Worm (Caenorhabditis elegans) whole organism, young adult: ENCODE data around the gene F11E6.8.

Experiments used
- B0261.1 ChIP-seq: sonication (generic microtip); optimal IDR thresholded peaks from 2 replicates; lab custom pipeline; 2016; ENCODE audit warnings: mild to moderate bottlenecking, missing genetic modification characterization, moderate library complexity, missing compliant biosample characterization
- B0336.3 ChIP-seq: fragments of 200-800 bp; sonication (Bioruptor generic); IDR thresholded peaks from 2 replicates; pipeline ENCODE4 v1.3.6; 2022; ENCODE audit warnings: missing genetic modification characterization, missing compliant biosample characterization
- D2030.7 ChIP-seq: fragments of 200-800 bp; sonication (Bioruptor generic); IDR thresholded peaks from 2 replicates; pipeline ENCODE4 v1.3.6; 2022; ENCODE audit warnings: missing genetic modification reagents, missing genetic modification characterization, missing compliant biosample characterization
- F37B4.10 ChIP-seq: fragments of 200-800 bp; sonication (Bioruptor generic); IDR thresholded peaks from 2 replicates; pipeline ENCODE4 v1.3.6; 2022; ENCODE audit warnings: missing genetic modification characterization, missing compliant biosample characterization
- F57C9.4 ChIP-seq: sonication (generic microtip); optimal IDR thresholded peaks from 2 replicates; lab custom pipeline; 2017; ENCODE audit warnings: mild to moderate bottlenecking, missing genetic modification characterization, missing compliant biosample characterization
- K11D2.4 ChIP-seq: fragments of 200-800 bp; sonication (Bioruptor generic); IDR thresholded peaks from 2 replicates; pipeline ENCODE4 v1.3.6; 2022; ENCODE audit warnings: missing genetic modification reagents, missing genetic modification characterization, missing compliant biosample characterization
- Y53F4B.3 ChIP-seq: fragments of 200-800 bp; sonication (Bioruptor generic); IDR thresholded peaks from 2 replicates; pipeline ENCODE4 v1.3.6; 2022; ENCODE audit warnings: missing genetic modification reagents, missing genetic modification characterization, missing compliant biosample characterization
- Y53G8AR.9 ChIP-seq: fragments of 200-800 bp; sonication (Bioruptor generic); conservative IDR thresholded peaks from 2 replicates; pipeline ENCODE4 v1.3.6; 2022; ENCODE audit warnings: missing genetic modification reagents, missing genetic modification characterization, missing compliant biosample characterization
- Y56A3A.18 ChIP-seq: fragments of 200-800 bp; sonication (Bioruptor generic); IDR thresholded peaks from 2 replicates; pipeline ENCODE4 v1.3.6; 2022; ENCODE audit warnings: missing genetic modification reagents, missing genetic modification characterization, missing compliant biosample characterization
- Y67H2A.10 ChIP-seq: fragments of 200-800 bp; sonication (Bioruptor generic); conservative IDR thresholded peaks from 2 replicates; pipeline ENCODE4 v1.3.6; 2022; ENCODE audit warnings: missing genetic modification reagents, missing genetic modification characterization, missing compliant biosample characterization
- akir-1 ChIP-seq: fragments of 200-800 bp; sonication (Bioruptor generic); optimal IDR thresholded peaks from 2 replicates; lab custom pipeline; 2018; ENCODE audit warnings: mild to moderate bottlenecking, missing genetic modification characterization, moderate library complexity, missing compliant biosample characterization
- ama-1 ChIP-seq, 3 experiments: fragments of 150-350 bp in 1 of 3; sonication (generic microtip) in 2 of 3; optimal IDR thresholded peaks; 2 replicates each; lab custom pipeline; 2014 to 2018; ENCODE audit warnings: missing biosample characterization in 2 of 3, missing genetic modification characterization in 2 of 3, missing genetic modification reagents in 2 of 3
- attf-6 ChIP-seq: fragments of 200-800 bp; sonication (Bioruptor generic); IDR thresholded peaks from 2 replicates; pipeline ENCODE4 v1.3.6; 2022; ENCODE audit warnings: missing genetic modification reagents, missing genetic modification characterization, missing compliant biosample characterization
- bed-2 ChIP-seq: fragments of 200-800 bp; sonication (Bioruptor generic); IDR thresholded peaks from 2 replicates; pipeline ENCODE4 v1.3.6; 2022; ENCODE audit warnings: missing genetic modification reagents, missing genetic modification characterization, missing compliant biosample characterization
- cebp-2 ChIP-seq: fragments of 200-800 bp; sonication (Bioruptor generic); IDR thresholded peaks from 2 replicates; pipeline ENCODE4 v1.3.6; 2022; ENCODE audit warnings: missing genetic modification characterization, missing compliant biosample characterization
- ceh-27 ChIP-seq: fragments of 200-800 bp; sonication (Bioruptor generic); optimal IDR thresholded peaks from 2 replicates; lab custom pipeline; 2018; ENCODE audit warnings: mild to moderate bottlenecking, missing genetic modification characterization, moderate library complexity, missing compliant biosample characterization
- ceh-40 ChIP-seq: fragments of 200-800 bp; sonication (Bioruptor generic); IDR thresholded peaks from 2 replicates; pipeline ENCODE4 v1.3.6; 2022; ENCODE audit warnings: missing genetic modification characterization, missing compliant biosample characterization
- ceh-91 ChIP-seq: fragments of 200-800 bp; sonication (Bioruptor generic); IDR thresholded peaks from 2 replicates; pipeline ENCODE4 v1.3.6; 2022; ENCODE audit warnings: missing genetic modification reagents, missing genetic modification characterization, missing compliant biosample characterization
- chd-7 ChIP-seq: sonication (generic microtip); optimal IDR thresholded peaks from 2 replicates; lab custom pipeline; 2016; ENCODE audit warnings: mild to moderate bottlenecking, missing genetic modification characterization, moderate library complexity, missing compliant biosample characterization
- die-1 ChIP-seq: sonication (generic microtip); optimal IDR thresholded peaks from 2 replicates; lab custom pipeline; 2016; ENCODE audit warnings: missing genotype, mild to moderate bottlenecking, missing genetic modification characterization, missing compliant biosample characterization
- egl-18 ChIP-seq: fragments of 200-800 bp; sonication (Bioruptor generic); IDR thresholded peaks from 2 replicates; pipeline ENCODE4 v1.3.6; 2022; ENCODE audit warnings: missing genetic modification reagents, missing genetic modification characterization, missing compliant biosample characterization
- egrh-3 ChIP-seq: fragments of 200-800 bp; sonication (Bioruptor generic); IDR thresholded peaks from 2 replicates; pipeline ENCODE4 v1.3.6; 2022; ENCODE audit warnings: missing genetic modification reagents, missing genetic modification characterization, missing compliant biosample characterization
- ets-4 ChIP-seq: fragments of 200-800 bp; sonication (Bioruptor generic); optimal IDR thresholded peaks from 2 replicates; lab custom pipeline; 2018; ENCODE audit warnings: mild to moderate bottlenecking, missing genetic modification characterization, missing compliant biosample characterization
- fkh-3 ChIP-seq: sonication (generic microtip); optimal IDR thresholded peaks from 2 replicates; lab custom pipeline; 2016; ENCODE audit warnings: mild to moderate bottlenecking, missing genetic modification characterization, missing compliant biosample characterization
- gei-17 ChIP-seq: fragments of 200-800 bp; sonication (Bioruptor generic); optimal IDR thresholded peaks from 2 replicates; lab custom pipeline; 2018; ENCODE audit warnings: mild to moderate bottlenecking, missing genetic modification characterization, missing compliant biosample characterization
- hlh-12 ChIP-seq: sonication (generic microtip); optimal IDR thresholded peaks from 2 replicates; lab custom pipeline; 2016; ENCODE audit warnings: missing genetic modification characterization, missing compliant biosample characterization
- lag-1 ChIP-seq: fragments of 200-800 bp; sonication (Bioruptor generic); IDR thresholded peaks from 2 replicates; pipeline ENCODE4 v1.3.6; 2022; ENCODE audit warnings: missing genetic modification reagents, missing genetic modification characterization, missing compliant biosample characterization
- let-607 ChIP-seq, 2 experiments: fragments of 200-800 bp in 1 of 2; sonication (Bioruptor generic) in 1 of 2; sonication (generic microtip) in 1 of 2; optimal IDR thresholded peaks; 2 replicates each; lab custom pipeline; 2016 to 2018; ENCODE audit warnings: mild to moderate bottlenecking in 2 of 2, missing compliant biosample characterization in 2 of 2, missing genetic modification characterization in 2 of 2, moderate library complexity in 2 of 2, missing genotype in 1 of 2
- lin-26 ChIP-seq: fragments of 200-800 bp; sonication (Bioruptor generic); IDR thresholded peaks from 2 replicates; pipeline ENCODE4 v1.3.6; 2022; ENCODE audit warnings: missing genetic modification reagents, missing genetic modification characterization, missing compliant biosample characterization
- lin-54 ChIP-seq: fragments of 200-800 bp; sonication (Bioruptor generic); optimal IDR thresholded peaks from 2 replicates; lab custom pipeline; 2018; ENCODE audit warnings: mild to moderate bottlenecking, missing genetic modification characterization, missing compliant biosample characterization
- lsl-1 ChIP-seq: fragments of 200-800 bp; sonication (Bioruptor generic); optimal IDR thresholded peaks from 2 replicates; lab custom pipeline; 2018; ENCODE audit warnings: mild to moderate bottlenecking, missing genetic modification characterization, moderate library complexity, missing compliant biosample characterization
- lsy-27 ChIP-seq: sonication (generic microtip); optimal IDR thresholded peaks from 2 replicates; lab custom pipeline; 2017; ENCODE audit warnings: missing genetic modification characterization, mild to moderate bottlenecking, missing compliant biosample characterization, antibody characterized with exemption, missing genotype, borderline replicate concordance; ENCODE audit not compliant: insufficient read depth
- madf-3 ChIP-seq: fragments of 200-800 bp; sonication (Bioruptor generic); IDR thresholded peaks from 2 replicates; pipeline ENCODE4 v1.3.6; 2022; ENCODE audit warnings: missing genetic modification reagents, missing genetic modification characterization, missing compliant biosample characterization
- madf-6 ChIP-seq: fragments of 200-800 bp; sonication (Bioruptor generic); IDR thresholded peaks from 2 replicates; pipeline ENCODE4 v1.3.6; 2022; ENCODE audit warnings: missing genetic modification reagents, missing genetic modification characterization, missing compliant biosample characterization
- mel-28 ChIP-seq: sonication (generic microtip); optimal IDR thresholded peaks from 2 replicates; lab custom pipeline; 2016; ENCODE audit warnings: borderline replicate concordance, mild to moderate bottlenecking, missing genetic modification characterization, missing compliant biosample characterization
- nhr-120 ChIP-seq: fragments of 200-800 bp; sonication (Bioruptor generic); IDR thresholded peaks from 2 replicates; pipeline ENCODE4 v1.3.6; 2022; ENCODE audit warnings: missing genetic modification characterization, missing compliant biosample characterization
- nhr-27 ChIP-seq: fragments of 200-800 bp; sonication (Bioruptor generic); optimal IDR thresholded peaks from 2 replicates; lab custom pipeline; 2018; ENCODE audit warnings: mild to moderate bottlenecking, missing genetic modification characterization, moderate library complexity, missing compliant biosample characterization
- nhr-80 ChIP-seq: sonication (generic microtip); optimal IDR thresholded peaks from 2 replicates; lab custom pipeline; 2016; ENCODE audit warnings: missing genetic modification characterization, missing compliant biosample characterization
- nhr-90 ChIP-seq: sonication (generic microtip); optimal IDR thresholded peaks from 2 replicates; lab custom pipeline; 2016; ENCODE audit warnings: missing genotype, mild to moderate bottlenecking, missing genetic modification characterization, missing compliant biosample characterization
- pbrm-1 ChIP-seq: fragments of 200-800 bp; sonication (Bioruptor generic); IDR thresholded peaks from 2 replicates; pipeline ENCODE4 v1.3.6; 2022; ENCODE audit warnings: missing genetic modification reagents, missing genetic modification characterization, missing compliant biosample characterization
- pha-4 ChIP-seq: fragments of 150-350 bp; sonication (generic microtip); optimal IDR thresholded peaks from 2 replicates; lab custom pipeline; 2014; ENCODE audit warnings: missing biosample characterization, missing genetic modification reagents, missing genetic modification characterization
- rpc-1 ChIP-seq, 2 experiments: fragments of 150-350 bp in 1 of 2; sonication (generic microtip) in 1 of 2; optimal IDR thresholded peaks; 2 replicates each; lab custom pipeline; 2014 to 2018; ENCODE audit warnings: missing biosample characterization in 1 of 2, missing genetic modification characterization in 1 of 2, missing genetic modification reagents in 1 of 2, missing genotype in 1 of 2
- sdz-38 ChIP-seq: sonication (generic microtip); optimal IDR thresholded peaks from 2 replicates; lab custom pipeline; 2016; ENCODE audit warnings: missing genotype, missing genetic modification characterization, missing compliant biosample characterization
- snpc-1.3 ChIP-seq: sonication (generic microtip); optimal IDR thresholded peaks from 2 replicates; lab custom pipeline; 2017; ENCODE audit warnings: missing genetic modification characterization, mild to moderate bottlenecking, missing compliant biosample characterization, antibody characterized with exemption, moderate library complexity, missing genotype, missing genetic modification reagents; ENCODE audit not compliant: insufficient read depth
- tlf-1 ChIP-seq: fragments of 200-800 bp; sonication (Bioruptor generic); optimal IDR thresholded peaks from 2 replicates; lab custom pipeline; 2018; ENCODE audit warnings: mild to moderate bottlenecking, missing genetic modification characterization, missing compliant biosample characterization
- unc-130 ChIP-seq: sonication (generic microtip); optimal IDR thresholded peaks from 2 replicates; lab custom pipeline; 2016; ENCODE audit warnings: missing genetic modification reagents, missing genetic modification characterization, missing compliant biosample characterization
- ztf-28 ChIP-seq: fragments of 200-800 bp; sonication (Bioruptor generic); IDR thresholded peaks from 2 replicates; pipeline ENCODE4 v1.3.6; 2022; ENCODE audit warnings: missing genetic modification reagents, missing genetic modification characterization, missing compliant biosample characterization
- ztf-6 ChIP-seq: fragments of 200-800 bp; sonication (Bioruptor generic); IDR thresholded peaks from 2 replicates; pipeline ENCODE4 v1.3.6; 2022; ENCODE audit warnings: missing genetic modification reagents, missing genetic modification characterization, missing compliant biosample characterization

The F11E6.8 gene

ce11 chrIV:17461222-17461707 is 10.9 kb upstream of the F11E6.8 start, which contains the start of gene rif-1.1:
TSS of gene rif-1.1 (minus strand) at chrIV:17461272.
- TF ChIP-seq nhr-80 (tag; lab: Kevin White, UChicago) = peak; percentile 1
- TF ChIP-seq ets-4 = no peak
- TF ChIP-seq B0336.3 (GFP tag; lab: Robert Waterston, UW) = 0 out of 2 replicates have a peak, but pooled peaks have one; percentile 25
- TF ChIP-seq attf-6 (GFP tag; lab: Robert Waterston, UW) = peak; percentile 87
- TF ChIP-seq K11D2.4 (GFP tag; lab: Robert Waterston, UW) = no peak
- no peak for TF ChIP-seq nhr-27 (tag; lab: Kevin White, UChicago)
- TF ChIP-seq pbrm-1 = peak; percentile 75
- peak; percentile 7 for TF ChIP-seq snpc-1.3 (tag; lab: Kevin White, UChicago)
- TF ChIP-seq Y53G8AR.9 (GFP tag; lab: Robert Waterston, UW) = 0 out of 2 replicates have a peak, but pooled peaks have one; percentile 61
- no peak for TF ChIP-seq egrh-3 (GFP tag; lab: Robert Waterston, UW)
- no peak for TF ChIP-seq die-1 (tag; lab: Kevin White, UChicago)
- no peak for TF ChIP-seq nhr-90
- no peak for TF ChIP-seq pha-4
- TF ChIP-seq gei-17 (GFP tag; lab: Kevin White, UChicago) = no peak
- no peak for TF ChIP-seq bed-2
- TF ChIP-seq ceh-40 = no peak
- no peak for TF ChIP-seq chd-7 (tag; lab: Kevin White, UChicago)
- no peak for TF ChIP-seq F37B4.10 (GFP tag; lab: Robert Waterston, UW)
- TF ChIP-seq nhr-120 = no peak
- TF ChIP-seq cebp-2 (GFP tag; lab: Robert Waterston, UW) = no peak
- no peak for TF ChIP-seq lin-26
- no peak for TF ChIP-seq ama-1 (optimal IDR thresholded peaks at IDR 0.05; lab: Kevin White, UChicago)
- no peak for TF ChIP-seq ama-1 (GFP tag; optimal IDR thresholded peaks at IDR 0.05; lab: Kevin White, UChicago)
- no peak for TF ChIP-seq Y53F4B.3 (GFP tag; lab: Robert Waterston, UW)
- no peak for TF ChIP-seq B0261.1
- no peak for TF ChIP-seq ceh-27 (GFP tag; lab: Kevin White, UChicago)
- no peak for TF ChIP-seq sdz-38 (tag; lab: Kevin White, UChicago)
- TF ChIP-seq D2030.7 (GFP tag; lab: Robert Waterston, UW) = peak; percentile 96
- TF ChIP-seq lsl-1 (GFP tag; lab: Kevin White, UChicago) = peak; percentile 83
- peak; percentile 88 for TF ChIP-seq lin-54 (GFP tag; lab: Kevin White, UChicago)
- no peak for TF ChIP-seq lsy-27 (tag; lab: Kevin White, UChicago)
- TF ChIP-seq egl-18 (GFP tag; lab: Robert Waterston, UW) = no peak
- TF ChIP-seq ztf-6 = no peak
- peak; percentile 92 for TF ChIP-seq madf-6 (GFP tag; lab: Robert Waterston, UW)
- no peak for TF ChIP-seq ztf-28 (GFP tag; lab: Robert Waterston, UW)
- no peak for TF ChIP-seq hlh-12
- no peak for TF ChIP-seq tlf-1 (GFP tag; lab: Kevin White, UChicago)
- no peak for TF ChIP-seq let-607 (tag; optimal IDR thresholded peaks at IDR 0.05; lab: Kevin White, UChicago)
- no peak for TF ChIP-seq akir-1 (GFP tag; lab: Kevin White, UChicago)
- TF ChIP-seq rpc-1 (optimal IDR thresholded peaks at IDR 0.05; lab: Kevin White, UChicago) = no peak
- no peak for TF ChIP-seq rpc-1 (tag; optimal IDR thresholded peaks at IDR 0.05; lab: Kevin White, UChicago)
- no peak for TF ChIP-seq lag-1 (GFP tag; lab: Robert Waterston, UW)
- peak; percentile 87 for TF ChIP-seq madf-3
- TF ChIP-seq fkh-3 (tag; lab: Kevin White, UChicago) = no peak
- TF ChIP-seq Y56A3A.18 (GFP tag; lab: Robert Waterston, UW) = no peak
- TF ChIP-seq ceh-91 = peak; percentile 84
- TF ChIP-seq Y67H2A.10 (GFP tag; lab: Robert Waterston, UW) = no peak
- peak; percentile 56 for TF ChIP-seq unc-130 (GFP tag; lab: Kevin White, UChicago)
- TF ChIP-seq F57C9.4 (tag; lab: Kevin White, UChicago) = no peak
- no peak for TF ChIP-seq mel-28 (tag; lab: Kevin White, UChicago)
